Fruit fly (Drosophila melanogaster) whole organism, wandering third instar larva: ENCODE measurements around the gene Nfs1.

Experiments
- Abd-B ChIP-seq: fragments of >200 bp; optimal IDR thresholded peaks from 2 replicates; lab custom pipeline; 2017; ENCODE audit warnings: missing biosample characterization, missing genetic modification characterization
- CG32264 ChIP-seq: fragments of 200-800 bp; sonication (Bioruptor generic); optimal IDR thresholded peaks from 2 replicates; lab custom pipeline; 2016; ENCODE audit warnings: missing biosample characterization, missing genetic modification characterization
- CG9705 ChIP-seq: fragments of 200-800 bp; sonication (Bioruptor generic); optimal IDR thresholded peaks from 2 replicates; lab custom pipeline; 2018; ENCODE audit warnings: missing biosample characterization, mild to moderate bottlenecking, missing genetic modification characterization
- CrebA ChIP-seq: fragments of 200-800 bp; sonication (Bioruptor generic); optimal IDR thresholded peaks from 2 replicates; lab custom pipeline; 2016; ENCODE audit warnings: missing biosample characterization, mild to moderate bottlenecking, missing genetic modification characterization, borderline replicate concordance
- Dfd ChIP-seq: fragments of >200 bp; optimal IDR thresholded peaks from 2 replicates; lab custom pipeline; 2017; ENCODE audit warnings: missing biosample characterization, missing genetic modification characterization
- Dif ChIP-seq: fragments of 200-275, 200-300 bp; sonication (Bioruptor generic); optimal IDR thresholded peaks from 2 replicates; lab custom pipeline; 2018; ENCODE audit warnings: missing biosample characterization, missing genetic modification characterization; ENCODE audit not compliant: partially characterized antibody
- GATAd ChIP-seq: sonication (Bioruptor generic); optimal IDR thresholded peaks from 2 replicates; lab custom pipeline; 2016; ENCODE audit warnings: missing biosample characterization, missing genetic modification characterization
- HLH106 ChIP-seq: fragments of 200-800 bp; optimal IDR thresholded peaks from 3 replicates; lab custom pipeline; 2019; ENCODE audit warnings: missing biosample characterization, mild to moderate bottlenecking, missing genetic modification characterization, moderate library complexity
- Hnf4 ChIP-seq: fragments of 200-800 bp; sonication (Bioruptor generic); optimal IDR thresholded peaks from 2 replicates; lab custom pipeline; 2016; ENCODE audit warnings: missing biosample characterization, mild to moderate bottlenecking, missing genetic modification characterization
- Hr78 ChIP-seq: fragments of >200 bp; optimal IDR thresholded peaks from 2 replicates; lab custom pipeline; 2017; ENCODE audit warnings: missing biosample characterization, missing genetic modification characterization
- Hr83 ChIP-seq: fragments of 200-300 bp; sonication (Bioruptor generic); optimal IDR thresholded peaks from 2 replicates; lab custom pipeline; 2016; ENCODE audit warnings: missing biosample characterization, mild to moderate bottlenecking, missing genetic modification characterization, moderate library complexity; ENCODE audit not compliant: poor library complexity, severe bottlenecking
- Mio ChIP-seq: sonication (Bioruptor generic); optimal IDR thresholded peaks from 2 replicates; lab custom pipeline; 2016; ENCODE audit warnings: missing biosample characterization, missing genetic modification characterization
- Myc ChIP-seq: fragments of >200 bp; optimal IDR thresholded peaks from 2 replicates; lab custom pipeline; 2017
- N ChIP-seq: fragments of >200 bp; optimal IDR thresholded peaks from 2 replicates; lab custom pipeline; 2018; ENCODE audit warnings: missing biosample characterization, missing external identifiers, missing genetic modification characterization
- OdsH ChIP-seq: fragments of 200-800 bp; sonication (Bioruptor generic); optimal IDR thresholded peaks from 2 replicates; lab custom pipeline; 2016; ENCODE audit warnings: missing biosample characterization, mild to moderate bottlenecking, missing genetic modification characterization
- Rel ChIP-seq, 2 experiments: fragments of 200-800 bp; sonication (Bioruptor generic) in 1 of 2; optimal IDR thresholded peaks; 2 replicates in 1 of 2; 3 replicates in 1 of 2; lab custom pipeline; 2016 to 2019; ENCODE audit warnings: mild to moderate bottlenecking in 2 of 2, missing biosample characterization in 2 of 2, missing genetic modification characterization in 2 of 2, moderate library complexity in 1 of 2
- Sp1 ChIP-seq: fragments of 200-800 bp; sonication (Bioruptor generic); optimal IDR thresholded peaks from 3 replicates; lab custom pipeline; 2019; ENCODE audit warnings: missing biosample characterization, mild to moderate bottlenecking, missing genetic modification characterization, moderate library complexity
- Vsx2 ChIP-seq: fragments of 200-300, 225-300 bp; sonication (Bioruptor generic); optimal IDR thresholded peaks from 2 replicates; lab custom pipeline; 2018; ENCODE audit warnings: missing biosample characterization, missing genetic modification characterization; ENCODE audit not compliant: partially characterized antibody
- brk ChIP-seq: fragments of 200-800 bp; sonication (Bioruptor generic); optimal IDR thresholded peaks from 2 replicates; lab custom pipeline; 2016; ENCODE audit warnings: missing biosample characterization, mild to moderate bottlenecking, missing genetic modification characterization
- dl ChIP-seq, 2 experiments: fragments of 175-275, 200-275 bp in 1 of 2; fragments of 200-275 bp in 1 of 2; sonication (Bioruptor generic); optimal IDR thresholded peaks; lab custom pipeline; 2018; ENCODE audit warnings: mild to moderate bottlenecking in 2 of 2, missing biosample characterization in 2 of 2, missing genetic modification characterization in 2 of 2, moderate library complexity in 2 of 2; ENCODE audit not compliant: partially characterized antibody in 2 of 2, insufficient read depth in 1 of 2
- dsf ChIP-seq: sonication (Bioruptor generic); optimal IDR thresholded peaks from 2 replicates; lab custom pipeline; 2016; ENCODE audit warnings: missing biosample characterization, missing genetic modification characterization, borderline replicate concordance
- ey ChIP-seq: fragments of 200-800 bp; sonication (Bioruptor generic); optimal IDR thresholded peaks from 2 replicates; lab custom pipeline; 2016; ENCODE audit warnings: missing biosample characterization, missing genetic modification characterization
- foxo ChIP-seq, 2 experiments: fragments of 200-800 bp; sonication (Bioruptor generic); optimal IDR thresholded peaks; 2 replicates in 1 of 2; 3 replicates in 1 of 2; lab custom pipeline; 2016 to 2017; ENCODE audit warnings: missing biosample characterization in 2 of 2, missing genetic modification characterization in 2 of 2
- fru ChIP-seq: fragments of 200-800 bp; sonication (Bioruptor generic); optimal IDR thresholded peaks from 3 replicates; lab custom pipeline; 2016; ENCODE audit warnings: missing biosample characterization, mild to moderate bottlenecking, missing genetic modification characterization
- h ChIP-seq: fragments of 200-800 bp; sonication (Bioruptor generic); optimal IDR thresholded peaks from 3 replicates; lab custom pipeline; 2016; ENCODE audit warnings: missing biosample characterization, mild to moderate bottlenecking, missing genetic modification characterization
- lola ChIP-seq: fragments of >200 bp; optimal IDR thresholded peaks from 2 replicates; lab custom pipeline; 2017; ENCODE audit warnings: missing biosample characterization, missing genetic modification characterization
- pan ChIP-seq: fragments of >200 bp; optimal IDR thresholded peaks from 2 replicates; lab custom pipeline; 2017
- psq ChIP-seq: fragments of 200-800 bp; sonication (Bioruptor generic); optimal IDR thresholded peaks from 3 replicates; lab custom pipeline; 2017; ENCODE audit warnings: missing biosample characterization, mild to moderate bottlenecking, missing genetic modification characterization, moderate library complexity
- rgr ChIP-seq: fragments of 200-800 bp; sonication (Bioruptor generic); optimal IDR thresholded peaks from 3 replicates; lab custom pipeline; 2016; ENCODE audit warnings: missing biosample characterization, mild to moderate bottlenecking, missing genetic modification characterization
- sage ChIP-seq: fragments of 200-800 bp; sonication (Bioruptor generic); optimal IDR thresholded peaks from 2 replicates; lab custom pipeline; 2016; ENCODE audit warnings: missing biosample characterization, mild to moderate bottlenecking, missing genetic modification characterization
- sv ChIP-seq: fragments of 200-800 bp; sonication (Bioruptor generic); optimal IDR thresholded peaks from 3 replicates; lab custom pipeline; 2016; ENCODE audit warnings: missing biosample characterization, missing genetic modification characterization
- usp ChIP-seq: fragments of >200 bp; optimal IDR thresholded peaks from 2 replicates; lab custom pipeline; 2017; ENCODE audit warnings: missing biosample characterization, missing genetic modification characterization
- woc ChIP-seq: sonication (Bioruptor generic); optimal IDR thresholded peaks from 2 replicates; lab custom pipeline; 2016; ENCODE audit warnings: missing biosample characterization, mild to moderate bottlenecking, missing genetic modification characterization

Nfs1 gene

dm6 chr2L:12002922-12003791 is 3.7 kb downstream of the Nfs1 start (continued):
- TF ChIP-seq Dif (GFP tag; lab: Kevin White, UChicago) (no peak), Myc (lab: Kevin White, UChicago) (no peak), Dfd (GFP tag; lab: Kevin White, UChicago) (peak; percentile 8), CG32264 (GFP tag; lab: Kevin White, UChicago) (no peak), OdsH (GFP tag; lab: Kevin White, UChicago) (peak; percentile 1), CrebA (GFP tag; lab: Kevin White, UChicago) (no peak), lola (GFP tag; lab: Kevin White, UChicago) (no peak), Hr83 (GFP tag; lab: Kevin White, UChicago) (peak; percentile 50), CG9705 (GFP tag; lab: Kevin White, UChicago) (no peak), Mio (GFP tag; lab: Kevin White, UChicago) (no peak)
- TF ChIP-seq, all 38 proteins: peak for 16

- TF ChIP-seq foxo (GFP tag; optimal IDR thresholded peaks at IDR 0.05; lab: Kevin White, UChicago) (peak in 1 of 2 experiments; percentile 32), CrebA (GFP tag; lab: Kevin White, UChicago) (no peak), Hnf4 (GFP tag; lab: Kevin White, UChicago) (no peak), lola (GFP tag; lab: Kevin White, UChicago) (peak; percentile 1), Hr83 (GFP tag; lab: Kevin White, UChicago) (peak; percentile 22)
Observed at dm6 chr2L:12003792-12004210, 4.3 kb downstream of the Nfs1 start.

dm6 chr2L:12004211-12004979 is 4.9 kb downstream of the Nfs1 start:
- TF ChIP-seq sage (GFP tag; lab: Kevin White, UChicago) = no peak
- TF ChIP-seq dsf (GFP tag; lab: Kevin White, UChicago) = no peak
- TF ChIP-seq N = no peak
- no peak for TF ChIP-seq brk (GFP tag; lab: Kevin White, UChicago)
- TF ChIP-seq Rel (GFP tag; optimal IDR thresholded peaks at IDR 0.05; lab: Kevin White, UChicago) = no peak
- no peak for TF ChIP-seq Rel (tag; optimal IDR thresholded peaks at IDR 0.05; lab: Kevin White, UChicago)
- TF ChIP-seq CG9705 (GFP tag; lab: Kevin White, UChicago) = no peak
- TF ChIP-seq lola (GFP tag; lab: Kevin White, UChicago) = no peak
- TF ChIP-seq Myc (lab: Kevin White, UChicago) = no peak
- no peak for TF ChIP-seq usp (GFP tag; lab: Kevin White, UChicago)
- TF ChIP-seq Hr78 (GFP tag; lab: Kevin White, UChicago) = no peak
- peak; percentile 11 for TF ChIP-seq rgr (GFP tag; lab: Kevin White, UChicago)
- no peak for TF ChIP-seq Sp1
- TF ChIP-seq Mio (GFP tag; lab: Kevin White, UChicago) = no peak
- no peak for TF ChIP-seq CG32264 (GFP tag; lab: Kevin White, UChicago)
- peak; percentile 28 for TF ChIP-seq sv
- peak; percentile 44 for TF ChIP-seq OdsH (GFP tag; lab: Kevin White, UChicago)
- no peak for TF ChIP-seq h (GFP tag; lab: Kevin White, UChicago)
- no peak for TF ChIP-seq GATAd
- no peak for TF ChIP-seq CrebA (GFP tag; lab: Kevin White, UChicago)
- TF ChIP-seq Hnf4 (GFP tag; lab: Kevin White, UChicago) = no peak
- TF ChIP-seq fru (GFP tag; lab: Kevin White, UChicago) = no peak
- no peak for TF ChIP-seq HLH106 (tag; lab: Kevin White, UChicago)
- TF ChIP-seq Abd-B (GFP tag; lab: Kevin White, UChicago) = no peak
- no peak for TF ChIP-seq psq (GFP tag; lab: Kevin White, UChicago)
- TF ChIP-seq foxo (GFP tag; optimal IDR thresholded peaks at IDR 0.05; lab: Kevin White, UChicago) = peak in 1 of 2 experiments; percentile 22
- TF ChIP-seq Vsx2 (GFP tag; lab: Kevin White, UChicago) = no peak
- TF ChIP-seq dl (GFP tag; optimal IDR thresholded peaks at IDR 0.05; lab: Kevin White, UChicago; ENCODE audit: insufficient read depth in 1 of 2, partially characterized antibody in 2 of 2) = peak in 1 of 2 experiments; percentile 31
- TF ChIP-seq Dfd (GFP tag; lab: Kevin White, UChicago) = no peak
- no peak for TF ChIP-seq pan (lab: Kevin White, UChicago)
- TF ChIP-seq ey (GFP tag; lab: Kevin White, UChicago) = no peak
- TF ChIP-seq Hr83 (GFP tag; lab: Kevin White, UChicago) = no peak
- TF ChIP-seq woc (GFP tag; lab: Kevin White, UChicago) = no peak
- TF ChIP-seq, all 38 proteins: peak for 5
